Worm (Caenorhabditis elegans) whole organism, L2 larva: Measurements from ENCODE around the gene C26E6.1.

Experiments used
- R02D3.7 ChIP-seq: fragments of 150-350 bp; optimal IDR thresholded peaks from 2 replicates; lab custom pipeline; 2014; ENCODE audit warnings: missing biosample characterization, missing genetic modification characterization
- Y55F3AM.14 ChIP-seq: fragments of 200-800 bp; sonication (Bioruptor generic); optimal IDR thresholded peaks from 2 replicates; lab custom pipeline; 2018; ENCODE audit warnings: mild to moderate bottlenecking, missing genetic modification characterization, missing compliant biosample characterization
- ama-1 ChIP-seq: fragments of 150-350 bp; optimal IDR thresholded peaks from 2 replicates; lab custom pipeline; 2018; ENCODE audit warnings: inconsistent platforms
- ceh-16 ChIP-seq: fragments of 150-350 bp; optimal IDR thresholded peaks from 2 replicates; lab custom pipeline; 2014; ENCODE audit warnings: missing biosample characterization, missing genetic modification characterization
- ceh-82 ChIP-seq: fragments of 150-350 bp; optimal IDR thresholded peaks from 2 replicates; lab custom pipeline; 2014; ENCODE audit warnings: missing biosample characterization, missing genetic modification characterization
- egl-27 ChIP-seq: sonication (generic microtip); optimal IDR thresholded peaks from 3 replicates; lab custom pipeline; 2017; ENCODE audit warnings: missing biosample characterization, missing genetic modification reagents, missing genetic modification characterization
- elt-1 ChIP-seq: fragments of 150-350 bp; optimal IDR thresholded peaks from 2 replicates; lab custom pipeline; 2014; ENCODE audit warnings: missing biosample characterization, missing genetic modification characterization
- gmeb-1 ChIP-seq: fragments of 150-350 bp; optimal IDR thresholded peaks from 2 replicates; lab custom pipeline; 2014; ENCODE audit warnings: missing biosample characterization, missing genetic modification characterization
- lin-11 ChIP-seq: fragments of 150-350 bp; sonication (generic microtip); optimal IDR thresholded peaks from 2 replicates; lab custom pipeline; 2014; ENCODE audit warnings: missing biosample characterization, missing genetic modification characterization, inconsistent platforms, mixed read lengths
- lin-13 ChIP-seq: fragments of 150-350 bp; optimal IDR thresholded peaks from 2 replicates; lab custom pipeline; 2014; ENCODE audit warnings: missing biosample characterization, missing genetic modification reagents, missing genetic modification characterization
- lin-39 ChIP-seq: fragments of 150-350 bp; optimal IDR thresholded peaks from 2 replicates; lab custom pipeline; 2014; ENCODE audit warnings: missing biosample characterization, missing genetic modification reagents, missing genetic modification characterization
- lsy-2 ChIP-seq, 2 experiments: fragments of 150-350 bp in 1 of 2; sonication (generic microtip) in 1 of 2; optimal IDR thresholded peaks; 2 replicates each; lab custom pipeline; 2014 to 2017; ENCODE audit warnings: missing biosample characterization in 2 of 2, missing genetic modification characterization in 2 of 2
- nhr-11 ChIP-seq: fragments of 150-350 bp; optimal IDR thresholded peaks from 2 replicates; lab custom pipeline; 2014; ENCODE audit warnings: missing biosample characterization, missing genetic modification characterization
- nhr-12 ChIP-seq: fragments of 150-350 bp; optimal IDR thresholded peaks from 2 replicates; lab custom pipeline; 2014; ENCODE audit warnings: missing biosample characterization, missing genetic modification characterization
- nhr-129 ChIP-seq: fragments of 150-350 bp; optimal IDR thresholded peaks from 2 replicates; lab custom pipeline; 2014; ENCODE audit warnings: missing biosample characterization, missing genetic modification characterization
- nhr-25 ChIP-seq: fragments of 150-350 bp; sonication (generic microtip); optimal IDR thresholded peaks from 3 replicates; lab custom pipeline; 2014; ENCODE audit warnings: missing biosample characterization, missing genetic modification characterization
- skn-1 ChIP-seq: sonication (generic microtip); optimal IDR thresholded peaks from 2 replicates; lab custom pipeline; 2017; ENCODE audit warnings: missing biosample characterization, missing genetic modification characterization
- unc-55 ChIP-seq: fragments of 150-350 bp; sonication (generic microtip); optimal IDR thresholded peaks from 3 replicates; lab custom pipeline; 2014; ENCODE audit warnings: missing biosample characterization, missing genetic modification reagents, missing genetic modification characterization

The C26E6.1 gene

DNA sequence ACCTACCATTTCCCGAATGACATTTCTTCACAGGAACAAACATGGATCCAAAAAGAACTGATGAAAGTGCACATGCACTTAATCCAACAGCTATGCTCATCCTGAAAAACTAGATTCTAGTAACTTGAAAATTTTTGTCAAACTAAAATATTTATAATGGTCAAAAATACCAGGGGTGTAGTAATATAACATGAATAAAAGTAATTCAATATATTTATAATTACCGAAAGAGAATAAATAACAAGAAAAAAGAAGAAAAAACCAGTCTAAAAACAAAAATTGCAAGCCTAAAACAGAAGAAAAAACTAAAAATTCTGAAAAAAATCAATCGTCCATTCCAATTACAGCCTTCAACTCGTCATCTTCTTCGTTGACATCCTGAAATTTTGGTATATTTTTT is 48.0 kb downstream of the C26E6.1 start, which contains the start of gene R144.6:
R144.6 (minus strand) TSS at position 101 of the 400 bp plus-strand sequence.
- TF ChIP-seq Y55F3AM.14 (GFP tag; lab: Kevin White, UChicago) = no peak
- no peak for TF ChIP-seq skn-1 (tag; lab: Kevin White, UChicago)
- TF ChIP-seq lin-13 = no peak
- TF ChIP-seq gmeb-1 = no peak
- TF ChIP-seq ceh-82 (tag; lab: Kevin White, UChicago) = no peak
- TF ChIP-seq elt-1 = no peak
- no peak for TF ChIP-seq nhr-129 (tag; lab: Kevin White, UChicago)
- no peak for TF ChIP-seq R02D3.7 (tag; lab: Kevin White, UChicago)
- no peak for TF ChIP-seq nhr-11 (tag; lab: Kevin White, UChicago)
- no peak for TF ChIP-seq ama-1

DNA sequence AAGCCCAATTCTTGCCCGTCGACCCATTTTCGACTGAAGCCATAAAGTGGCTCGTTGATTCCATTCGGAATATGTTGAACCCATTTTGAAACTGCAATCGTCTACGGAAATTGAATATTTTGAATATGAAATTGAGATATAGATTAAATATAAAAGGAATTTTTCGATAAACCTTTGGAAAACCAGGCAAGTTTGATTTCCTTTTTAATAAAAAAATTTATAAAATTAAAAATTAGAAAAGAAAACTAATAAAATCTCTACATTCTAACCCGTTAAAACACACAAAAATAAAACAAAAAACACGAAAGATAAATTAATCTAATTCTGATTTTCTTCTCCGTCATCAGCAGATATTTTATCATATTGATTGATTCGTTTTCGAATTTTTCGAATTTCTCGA is 50.2 kb downstream of the C26E6.1 start, which contains the start of gene R144.12:
R144.12 (minus strand) TSS at position 101 of the 400 bp plus-strand sequence.
- no peak for TF ChIP-seq skn-1 (tag; lab: Kevin White, UChicago)
- no peak for TF ChIP-seq lsy-2 (tag; optimal IDR thresholded peaks at IDR 0.05; lab: Kevin White, UChicago)
- TF ChIP-seq lin-11 = no peak
- no peak for TF ChIP-seq ceh-16 (tag; lab: Kevin White, UChicago)
- no peak for TF ChIP-seq nhr-129 (tag; lab: Kevin White, UChicago)
- TF ChIP-seq lin-39 (tag; lab: Kevin White, UChicago) = no peak
- no peak for TF ChIP-seq nhr-25 (tag; lab: Kevin White, UChicago)
- no peak for TF ChIP-seq Y55F3AM.14 (GFP tag; lab: Kevin White, UChicago)
- no peak for TF ChIP-seq egl-27 (tag; lab: Kevin White, UChicago)
- no peak for TF ChIP-seq nhr-12 (tag; lab: Kevin White, UChicago)
- no peak for TF ChIP-seq unc-55
